Fruit fly (Drosophila melanogaster): ENCODE measurements around the gene CG32152.

DNA sequence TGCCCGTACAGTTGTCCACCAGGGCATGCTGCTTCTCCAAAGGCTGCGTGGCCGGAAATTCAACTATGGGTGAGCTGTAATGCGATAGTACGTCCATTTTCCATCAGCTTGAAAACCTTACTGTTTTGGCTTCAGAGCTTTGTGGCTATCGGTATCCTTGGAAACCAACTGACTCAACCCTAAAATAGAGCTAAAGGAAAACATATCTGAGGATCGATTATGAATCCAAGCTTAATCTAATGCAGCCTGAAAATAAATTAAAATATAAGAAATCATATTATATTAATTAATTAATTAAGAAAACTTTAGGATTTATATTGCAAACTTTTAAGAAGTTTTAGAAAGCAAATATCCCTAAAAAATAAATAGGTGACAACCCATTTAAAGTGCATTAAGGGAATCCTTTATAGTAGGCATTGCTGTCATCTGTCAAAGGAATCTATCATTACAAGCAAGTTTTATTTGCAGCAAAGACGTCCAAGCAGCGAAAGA lies 46.4 kb downstream of the CG32152 start, which contains the start of the genes CG13074 and ATPsynbetaL:
- TF ChIP-seq CG32264 (GFP tag; optimal IDR thresholded peaks at IDR 0.05) (no peak), pan (optimal IDR thresholded peaks at IDR 0.05) (no peak), usp (GFP tag; optimal IDR thresholded peaks at IDR 0.05) (no peak), Mio (GFP tag; optimal IDR thresholded peaks at IDR 0.05) (no peak), Vsx2 (GFP tag; optimal IDR thresholded peaks at IDR 0.05; ENCODE audit: partially characterized antibody) (no peak), h (GFP tag; optimal IDR thresholded peaks at IDR 0.05) (no peak)

All from whole organism, wandering third instar larva.